Worm (Caenorhabditis elegans) whole organism, midembryonic: ENCODE results near the gene B0222.15.

Source experiments
- cog-1 ChIP-seq: sonication (generic microtip); optimal IDR thresholded peaks from 2 replicates; lab custom pipeline; 2016; ENCODE audit warnings: missing genetic modification characterization, missing compliant biosample characterization
- flt-1 ChIP-seq: fragments of 200-800 bp; sonication (Bioruptor generic); IDR thresholded peaks from 2 replicates; pipeline ENCODE4 v1.3.6; 2022; ENCODE audit warnings: missing genetic modification characterization, missing compliant biosample characterization
- klf-2 ChIP-seq: fragments of 200-800 bp; sonication (Bioruptor generic); conservative IDR thresholded peaks from 2 replicates; pipeline ENCODE4 v1.3.6; 2022; ENCODE audit warnings: missing genetic modification reagents, missing genetic modification characterization, missing compliant biosample characterization
- ref-1 ChIP-seq: fragments of 200-800 bp; sonication (Bioruptor generic); conservative IDR thresholded peaks from 2 replicates; pipeline ENCODE4 v1.3.6; 2022; ENCODE audit warnings: missing genetic modification reagents, missing genetic modification characterization, missing compliant biosample characterization
- ztf-23 ChIP-seq: fragments of 200-800 bp; sonication (Bioruptor generic); IDR thresholded peaks from 2 replicates; pipeline ENCODE4 v1.3.6; 2022; ENCODE audit warnings: missing genetic modification reagents, missing genetic modification characterization, missing compliant biosample characterization

DNA sequence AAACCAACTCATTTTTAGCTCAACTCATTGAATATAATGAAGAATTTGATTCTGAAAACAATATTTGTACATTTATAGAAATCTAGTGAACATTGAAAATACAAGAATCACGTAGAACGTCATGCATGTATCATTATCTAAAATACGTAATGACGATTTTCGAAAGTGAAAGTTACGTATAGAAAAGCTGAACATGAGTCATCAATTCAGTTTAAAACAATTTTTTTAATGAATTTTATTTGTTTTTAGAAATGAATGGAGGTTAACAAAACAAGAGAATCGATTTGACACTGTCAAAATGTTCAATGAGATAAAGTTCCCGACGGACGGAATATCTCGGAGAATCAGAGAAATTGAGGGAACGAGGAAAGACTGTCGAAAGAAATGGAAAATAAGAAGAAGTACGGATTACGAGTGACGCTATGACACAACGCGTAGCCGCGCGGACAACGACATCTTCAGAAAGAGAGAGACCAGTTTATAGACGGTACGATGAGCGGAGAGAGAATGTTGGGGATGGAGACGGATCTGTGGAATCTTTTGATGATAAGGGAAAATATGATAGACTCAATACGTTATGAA is 25.2 kb upstream of the B0222.15 start, which contains the start of gene ptr-1:
- TF ChIP-seq cog-1 (tag; lab: Kevin White, UChicago) (no peak), ref-1 (GFP tag; lab: Robert Waterston, UW) (no peak), ztf-23 (GFP tag; lab: Robert Waterston, UW) (no peak), klf-2 (GFP tag; lab: Robert Waterston, UW) (no peak), flt-1 (GFP tag; lab: Robert Waterston, UW) (no peak)
